Worm (Caenorhabditis elegans): ENCODE results near the gene str-230.
A peak's percentile ranks its signal among the peaks of the same experiment; 100 is the strongest.

str-230 gene

ce11 chrV:14200086-14200485 lies 10.6 kb downstream of the str-230 start (continued):
- TF ChIP-seq snpc-1.1 (tag; optimal IDR thresholded peaks at IDR 0.05; ENCODE audit: insufficient read depth), result no peak
- TF ChIP-seq egl-44 (GFP tag; IDR thresholded peaks at IDR 0.05), result no peak
- no peak for TF ChIP-seq lag-1 (GFP tag; IDR thresholded peaks at IDR 0.05)
- peak; percentile 82 for TF ChIP-seq C06A6.2 (GFP tag; conservative IDR thresholded peaks at IDR 0.05)
- no peak for TF ChIP-seq mxl-1 (tag; optimal IDR thresholded peaks at IDR 0.05)
- TF ChIP-seq Y67H2A.10 (GFP tag; conservative IDR thresholded peaks at IDR 0.05), result 0 out of 2 replicates have a peak, but pooled peaks have one; percentile 6
- no peak for TF ChIP-seq ceh-40 (GFP tag; IDR thresholded peaks at IDR 0.05)
- peak; percentile 77 for TF ChIP-seq ztf-18 (tag; optimal IDR thresholded peaks at IDR 0.05)
- peak; percentile 94 for TF ChIP-seq somi-1 (GFP tag; optimal IDR thresholded peaks at IDR 0.05)
- TF ChIP-seq ceh-91 (GFP tag; IDR thresholded peaks at IDR 0.05), result no peak
- no peak for TF ChIP-seq nfya-2 (GFP tag; IDR thresholded peaks at IDR 0.05)
- no peak for TF ChIP-seq ztf-6 (GFP tag; IDR thresholded peaks at IDR 0.05)
- no peak for TF ChIP-seq snpc-3.4 (tag; optimal IDR thresholded peaks at IDR 0.05)
- TF ChIP-seq F57A8.1 (GFP tag; optimal IDR thresholded peaks at IDR 0.05), result no peak
- no peak for TF ChIP-seq T26A5.8 (tag; optimal IDR thresholded peaks at IDR 0.05)
- TF ChIP-seq sdz-38 (tag; optimal IDR thresholded peaks at IDR 0.05), result no peak
- peak; percentile 20; the same call in 1 of the 2 replicates for TF ChIP-seq lir-1 (GFP tag; conservative IDR thresholded peaks at IDR 0.05)
- no peak for TF ChIP-seq hmg-20 (GFP tag; IDR thresholded peaks at IDR 0.05)
- peak; percentile 16 for TF ChIP-seq T07F8.4 (tag; optimal IDR thresholded peaks at IDR 0.05)
- peak; percentile 96 for TF ChIP-seq hmg-1.2 (GFP tag; IDR thresholded peaks at IDR 0.05)
- peak; percentile 89 for TF ChIP-seq nfyb-1 (GFP tag; IDR thresholded peaks at IDR 0.05)
- no peak for TF ChIP-seq B0261.1 (tag; optimal IDR thresholded peaks at IDR 0.05)
- no peak for TF ChIP-seq Y79H2A.3 (GFP tag; conservative IDR thresholded peaks at IDR 0.05)
- TF ChIP-seq zim-3 (tag; optimal IDR thresholded peaks at IDR 0.05), result no peak
- no peak for TF ChIP-seq mes-4 (tag; optimal IDR thresholded peaks at IDR 0.05)
- TF ChIP-seq F55B11.4 (tag; optimal IDR thresholded peaks at IDR 0.05; ENCODE audit: borderline replicate concordance, insufficient read depth), result no peak
- peak; percentile 90 for TF ChIP-seq lin-40 (tag; optimal IDR thresholded peaks at IDR 0.05)
- TF ChIP-seq ztf-22 (GFP tag; optimal IDR thresholded peaks at IDR 0.05), result peak; percentile 82
- no peak for TF ChIP-seq Y56A3A.18 (GFP tag; IDR thresholded peaks at IDR 0.05)
- peak; percentile 65 for TF ChIP-seq nhr-90 (tag; optimal IDR thresholded peaks at IDR 0.05)
- TF ChIP-seq Y95B8A.8 (GFP tag; IDR thresholded peaks at IDR 0.05), result no peak
- no peak for TF ChIP-seq ceh-58 (GFP tag; IDR thresholded peaks at IDR 0.05)
- TF ChIP-seq unc-62 (GFP tag; optimal IDR thresholded peaks at IDR 0.05), result peak; percentile 36
- no peak for TF ChIP-seq madf-6 (GFP tag; IDR thresholded peaks at IDR 0.05)
- TF ChIP-seq F49E8.2 (tag; optimal IDR thresholded peaks at IDR 0.05; ENCODE audit: insufficient read depth), result no peak
- TF ChIP-seq repo-1 (tag; optimal IDR thresholded peaks at IDR 0.05), result peak; percentile 15
- TF ChIP-seq sptf-2 (GFP tag; optimal IDR thresholded peaks at IDR 0.05), result no peak
- no peak for TF ChIP-seq nfya-1 (tag; optimal IDR thresholded peaks at IDR 0.05; ENCODE audit: borderline replicate concordance, insufficient read depth)
- no peak for TF ChIP-seq F33H1.4 (GFP tag; IDR thresholded peaks at IDR 0.05)
- TF ChIP-seq snpc-1.3 (tag; optimal IDR thresholded peaks at IDR 0.05; ENCODE audit: insufficient read depth), result peak; percentile 29
- TF ChIP-seq bed-2 (GFP tag; IDR thresholded peaks at IDR 0.05), result no peak
- TF ChIP-seq ets-4 (GFP tag; optimal IDR thresholded peaks at IDR 0.05), result peak; percentile 45
- peak; percentile 66; the same call in 1 of the 2 replicates for TF ChIP-seq lin-26 (GFP tag; IDR thresholded peaks at IDR 0.05)
- no peak for TF ChIP-seq lsl-1 (GFP tag; optimal IDR thresholded peaks at IDR 0.05)
- TF ChIP-seq attf-6 (GFP tag; IDR thresholded peaks at IDR 0.05), result no peak
- no peak for TF ChIP-seq nhr-179 (tag; optimal IDR thresholded peaks at IDR 0.05)
- peak; percentile 77 to 80 for TF ChIP-seq let-607 (tag; optimal IDR thresholded peaks at IDR 0.05)
- no peak for TF ChIP-seq cebp-2 (GFP tag; IDR thresholded peaks at IDR 0.05)
